Worm (Caenorhabditis elegans): ENCODE results near the gene srw-68.

DNA sequence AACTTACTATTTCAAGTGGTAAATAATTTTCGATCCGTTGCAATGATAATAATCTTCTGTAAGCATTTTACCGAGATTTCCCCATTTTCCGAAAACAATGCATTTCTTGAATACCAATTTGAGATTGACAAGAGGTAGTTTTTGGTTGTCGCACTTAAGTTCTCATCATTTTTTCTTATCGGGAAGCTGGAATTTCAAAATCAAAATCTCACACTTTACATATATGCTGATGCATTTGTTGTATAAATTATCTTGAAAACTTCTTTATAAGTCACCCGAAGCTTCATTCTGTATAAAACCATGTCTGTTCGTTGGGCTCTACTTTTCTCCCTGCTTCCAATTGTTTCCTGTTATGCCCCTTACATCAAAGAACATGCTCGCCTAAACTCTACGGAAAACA is 24.9 kb upstream of the srw-68 start, which contains the start of gene try-11:
- TF ChIP-seq snpc-4 (tag; optimal IDR thresholded peaks at IDR 0.05) (no peak), skn-1 (tag; optimal IDR thresholded peaks at IDR 0.05) (no peak), mdl-1 (tag; optimal IDR thresholded peaks at IDR 0.05) (no peak), fos-1 (tag; optimal IDR thresholded peaks at IDR 0.05) (no peak), nhr-43 (tag; optimal IDR thresholded peaks at IDR 0.05; ENCODE audit: poor library complexity, severe bottlenecking) (no peak), fkh-10 (GFP tag; optimal IDR thresholded peaks at IDR 0.05) (no peak), nhr-77 (tag; optimal IDR thresholded peaks at IDR 0.05) (no peak), elt-2 (tag; optimal IDR thresholded peaks at IDR 0.05) (no peak), ztf-4 (tag; optimal IDR thresholded peaks at IDR 0.05) (no peak), lin-39 (tag; optimal IDR thresholded peaks at IDR 0.05) (no peak), nhr-25 (tag; optimal IDR thresholded peaks at IDR 0.05) (no peak), ZK546.5 (tag; optimal IDR thresholded peaks at IDR 0.05) (no peak), unc-39 (tag; optimal IDR thresholded peaks at IDR 0.05) (no peak)
